Fruit fly (Drosophila melanogaster): ENCODE data around the gene fz2.

fz2 gene

DNA sequence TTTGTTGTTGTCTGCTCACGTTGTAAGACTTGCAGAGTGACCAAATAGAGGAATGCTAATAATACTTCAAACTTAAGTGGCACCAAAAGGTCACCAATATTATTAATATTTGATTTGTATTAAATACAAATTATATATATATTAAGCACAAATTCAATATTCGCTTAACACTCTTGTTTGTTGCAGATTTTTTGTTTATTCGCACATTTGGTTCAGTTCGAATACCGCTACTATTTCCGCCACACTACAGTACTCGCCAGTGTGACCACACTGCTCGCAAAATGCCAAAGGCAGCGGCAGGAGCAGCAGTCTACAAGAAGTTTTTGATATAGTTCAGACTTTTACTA lies 28.9 kb upstream of the fz2 start, which contains the start of gene Max (continued):
- TF ChIP-seq NK7.1 (GFP tag; optimal IDR thresholded peaks at IDR 0.05): no peak
- peak; percentile 86 for TF ChIP-seq lab (GFP tag; optimal IDR thresholded peaks at IDR 0.05)
- TF ChIP-seq CG12391 (tag; optimal IDR thresholded peaks at IDR 0.05): peak; percentile 90
- 0 out of 3 replicates have a peak, but pooled peaks have one; percentile 30 for TF ChIP-seq so (GFP tag; IDR thresholded peaks at IDR 0.05)
- TF ChIP-seq CG7556 (GFP tag; optimal IDR thresholded peaks at IDR 0.05): peak; percentile 13
- TF ChIP-seq Rfx (GFP tag; IDR thresholded peaks at IDR 0.05): peak; percentile 82
- TF ChIP-seq Elba2 (GFP tag; optimal IDR thresholded peaks at IDR 0.05): no peak
- peak; percentile 70 for TF ChIP-seq CG18764 (GFP tag; optimal IDR thresholded peaks at IDR 0.05)
- TF ChIP-seq trem (tag; optimal IDR thresholded peaks at IDR 0.05): peak; percentile 90
- TF ChIP-seq CG31224 (GFP tag; IDR thresholded peaks at IDR 0.05): peak; percentile 47; the same call in 1 of the 2 replicates
- TF ChIP-seq CG13424 (tag; optimal IDR thresholded peaks at IDR 0.05): peak; percentile 83
- TF ChIP-seq slbo (GFP tag; IDR thresholded peaks at IDR 0.05): peak; percentile 84
- peak; percentile 78 for TF ChIP-seq Xrp1 (GFP tag; IDR thresholded peaks at IDR 0.05)
- peak; percentile 59 for TF ChIP-seq lilli (GFP tag; optimal IDR thresholded peaks at IDR 0.05)
- TF ChIP-seq Dip3 (GFP tag; optimal IDR thresholded peaks at IDR 0.05): no peak
- no peak for TF ChIP-seq inv (GFP tag; IDR thresholded peaks at IDR 0.05; ENCODE audit: partially characterized antibody)
- TF ChIP-seq Hand (GFP tag; optimal IDR thresholded peaks at IDR 0.05): peak; percentile 21
- TF ChIP-seq dysf (GFP tag; IDR thresholded peaks at IDR 0.05): peak; percentile 73
- peak; percentile 53 for TF ChIP-seq gsb-n (tag; optimal IDR thresholded peaks at IDR 0.05)
- peak; percentile 48 for TF ChIP-seq odd (GFP tag; optimal IDR thresholded peaks at IDR 0.05)
- peak; percentile 45 for TF ChIP-seq CG6813 (GFP tag; optimal IDR thresholded peaks at IDR 0.05)
- TF ChIP-seq ap (GFP tag; IDR thresholded peaks at IDR 0.05): peak; percentile 48
- no peak for TF ChIP-seq chinmo (GFP tag; IDR thresholded peaks at IDR 0.05; ENCODE audit: partially characterized antibody)
- TF ChIP-seq jigr1 (GFP tag; IDR thresholded peaks at IDR 0.05): no peak
- no peak for TF ChIP-seq Sin3A (optimal IDR thresholded peaks at IDR 0.05)
- TF ChIP-seq Ptx1 (GFP tag; IDR thresholded peaks at IDR 0.05): peak; percentile 67
- TF ChIP-seq slp2 (GFP tag; optimal IDR thresholded peaks at IDR 0.05): no peak
- peak; percentile 39 for TF ChIP-seq HHEX (GFP tag; optimal IDR thresholded peaks at IDR 0.05)
- no peak for TF ChIP-seq z (GFP tag; IDR thresholded peaks at IDR 0.05)
- TF ChIP-seq CG6254 (GFP tag; optimal IDR thresholded peaks at IDR 0.05): no peak
- TF ChIP-seq nau (GFP tag; optimal IDR thresholded peaks at IDR 0.05): no peak
- peak; percentile 44 for TF ChIP-seq CG12219 (GFP tag; optimal IDR thresholded peaks at IDR 0.05)
- TF ChIP-seq Rx (GFP tag; IDR thresholded peaks at IDR 0.05): peak; percentile 53
- peak; percentile 69 for TF ChIP-seq ewg (GFP tag; optimal IDR thresholded peaks at IDR 0.05)
- peak; percentile 52 for TF ChIP-seq CG13123 (GFP tag; optimal IDR thresholded peaks at IDR 0.05)
- peak; percentile 34 for TF ChIP-seq CG18011 (GFP tag; optimal IDR thresholded peaks at IDR 0.05)
- TF ChIP-seq Bgb (GFP tag; IDR thresholded peaks at IDR 0.05; ENCODE audit: partially characterized antibody): no peak
- no peak for TF ChIP-seq prd (optimal IDR thresholded peaks at IDR 0.05)
- peak; percentile 77 for TF ChIP-seq prd (GFP tag; IDR thresholded peaks at IDR 0.05)
- TF ChIP-seq CG4360 (GFP tag; IDR thresholded peaks at IDR 0.05): no peak
- peak; percentile 81 for TF ChIP-seq Med (GFP tag)
- TF ChIP-seq Sry-β (GFP tag; optimal IDR thresholded peaks at IDR 0.05): no peak
- TF ChIP-seq gem (tag; optimal IDR thresholded peaks at IDR 0.05): peak; percentile 84
- TF ChIP-seq phol (tag; optimal IDR thresholded peaks at IDR 0.05): peak; percentile 83
- TF ChIP-seq Chrac-16 (GFP tag; optimal IDR thresholded peaks at IDR 0.05): peak; percentile 60
- TF ChIP-seq Doc3 (GFP tag; IDR thresholded peaks at IDR 0.05; ENCODE audit: partially characterized antibody): no peak
- TF ChIP-seq wdn (GFP tag; IDR thresholded peaks at IDR 0.05): no peak
- TF ChIP-seq CG2202 (tag; optimal IDR thresholded peaks at IDR 0.05): peak; percentile 8
- peak; percentile 85 for TF ChIP-seq CG12659 (GFP tag; optimal IDR thresholded peaks at IDR 0.05)
- TF ChIP-seq CG15479 (GFP tag; optimal IDR thresholded peaks at IDR 0.05): no peak
- peak; percentile 90 for TF ChIP-seq vvl (GFP tag; IDR thresholded peaks at IDR 0.05)
- TF ChIP-seq CG1647 (GFP tag; optimal IDR thresholded peaks at IDR 0.05): no peak
